Fruit fly (Drosophila melanogaster) whole organism, embryonic: ENCODE measurements around the gene Tps1.

ENCODE experiments used
- CG10462 ChIP-seq: fragments of 200-800 bp; sonication (Bioruptor generic); optimal IDR thresholded peaks from 2 replicates; lab custom pipeline; 2016; ENCODE audit warnings: missing biosample characterization, missing genetic modification characterization
- CG14965 ChIP-seq: fragments of 200-800 bp; sonication (Bioruptor generic); optimal IDR thresholded peaks from 2 replicates; lab custom pipeline; 2016; ENCODE audit warnings: missing biosample characterization, missing genetic modification characterization, borderline replicate concordance
- CG3838 ChIP-seq: fragments of 200-800 bp; sonication (Bioruptor generic); optimal IDR thresholded peaks from 3 replicates; lab custom pipeline; 2016; ENCODE audit warnings: missing biosample characterization, missing genetic modification characterization
- CG9876 ChIP-seq: fragments of 200-800 bp; sonication (Bioruptor generic); optimal IDR thresholded peaks from 2 replicates; lab custom pipeline; 2016; ENCODE audit warnings: missing biosample characterization, missing genetic modification characterization
- Lpt ChIP-seq: fragments of >200 bp; optimal IDR thresholded peaks from 2 replicates; lab custom pipeline; 2018; ENCODE audit warnings: missing biosample characterization, missing genetic modification characterization
- MTF-1 ChIP-seq: fragments of 200-800 bp; sonication (Bioruptor generic); optimal IDR thresholded peaks from 2 replicates; lab custom pipeline; 2018; ENCODE audit warnings: missing biosample characterization, mild to moderate bottlenecking, missing genetic modification characterization, borderline replicate concordance
- hkb ChIP-seq, 2 experiments: fragments of 200-800 bp in 1 of 2; fragments of >200 bp in 1 of 2; sonication (Bioruptor generic) in 1 of 2; IDR thresholded peaks in 1 of 2; optimal IDR thresholded peaks in 1 of 2; 2 replicates each; pipeline versions ENCODE4 v1.3.6 to Lab custom; 2017 to 2022; ENCODE audit warnings: missing biosample characterization in 1 of 2, missing genetic modification characterization in 1 of 2
- lbe ChIP-seq: fragments of 200-800 bp; sonication (Bioruptor generic); optimal IDR thresholded peaks from 2 replicates; lab custom pipeline; 2016; ENCODE audit warnings: missing biosample characterization, mild to moderate bottlenecking, missing genetic modification characterization

- TF ChIP-seq lbe (GFP tag; lab: Kevin White, UChicago), result no peak
- peak; percentile 59 for TF ChIP-seq CG10462 (GFP tag; lab: Kevin White, UChicago)
- no peak for TF ChIP-seq CG3838 (GFP tag; lab: Kevin White, UChicago)
- no peak for TF ChIP-seq Lpt (GFP tag; lab: Kevin White, UChicago)
- peak; percentile 42 for TF ChIP-seq CG14965 (GFP tag; lab: Kevin White, UChicago)
- TF ChIP-seq MTF-1 (GFP tag; lab: Kevin White, UChicago), result no peak
- TF ChIP-seq hkb (optimal IDR thresholded peaks at IDR 0.05; lab: Kevin White, UChicago), result no peak
- peak; percentile 64 for TF ChIP-seq hkb (GFP tag; IDR thresholded peaks at IDR 0.05; lab: Robert Waterston, UW)
- TF ChIP-seq CG9876 (GFP tag; lab: Kevin White, UChicago), result no peak
Observed at dm6 chr2L:4350683-4351324, 37.3 kb upstream of the Tps1 start.
